Worm (Caenorhabditis elegans): ENCODE results near the gene rsd-2.

DNA sequence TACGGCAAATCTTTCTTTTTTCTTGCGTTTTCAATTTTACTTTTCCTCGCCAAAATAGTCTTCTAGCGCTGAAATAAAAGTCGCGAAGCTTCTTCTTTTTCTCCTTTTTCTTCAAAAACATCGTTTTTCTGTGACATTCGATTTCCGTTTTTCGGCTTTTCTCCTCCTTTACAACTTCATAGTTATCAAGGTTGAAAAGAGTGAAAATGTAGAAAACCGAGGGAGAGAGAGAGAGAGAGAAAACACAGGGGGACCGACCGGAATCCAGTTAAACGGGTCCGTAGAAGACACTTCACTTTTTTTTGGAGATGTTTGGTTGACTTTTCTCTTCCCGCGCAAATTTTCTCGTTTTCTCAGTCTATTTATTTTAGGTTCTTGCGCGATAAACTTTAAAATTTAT is 24.2 kb upstream of the rsd-2 start:
- no peak for TF ChIP-seq fkh-10 (GFP tag; optimal IDR thresholded peaks at IDR 0.05)
- TF ChIP-seq ceh-24 (tag; optimal IDR thresholded peaks at IDR 0.05): no peak
- no peak for TF ChIP-seq pha-2 (tag; optimal IDR thresholded peaks at IDR 0.05)
- no peak for TF ChIP-seq ceh-45 (GFP tag; IDR thresholded peaks at IDR 0.05)
- TF ChIP-seq pqm-1 (tag; optimal IDR thresholded peaks at IDR 0.05): no peak
- no peak for TF ChIP-seq pha-4 (tag; optimal IDR thresholded peaks at IDR 0.05)
- TF ChIP-seq nhr-11 (tag; optimal IDR thresholded peaks at IDR 0.05): no peak
- TF ChIP-seq ceh-31 (tag; optimal IDR thresholded peaks at IDR 0.05): no peak
- TF ChIP-seq sox-4 (tag; optimal IDR thresholded peaks at IDR 0.05): no peak
- no peak for TF ChIP-seq C08G9.2 (tag; optimal IDR thresholded peaks at IDR 0.05)
- no peak for TF ChIP-seq K02D7.2 (tag; optimal IDR thresholded peaks at IDR 0.05)
- no peak for TF ChIP-seq dve-1 (tag; optimal IDR thresholded peaks at IDR 0.05)
- no peak for TF ChIP-seq F13H6.1 (tag; optimal IDR thresholded peaks at IDR 0.05)
- no peak for TF ChIP-seq hlh-13 (GFP tag; optimal IDR thresholded peaks at IDR 0.05)

Measured in whole organism, late embryonic.